Worm (Caenorhabditis elegans) whole organism, early embryonic: ENCODE results near the gene pgp-4.

ENCODE experiments used
- ama-1 ChIP-seq: fragments of 150-350 bp; optimal IDR thresholded peaks from 2 replicates; lab custom pipeline; 2014
- scrt-1 ChIP-seq: fragments of 200-800 bp; sonication (Bioruptor generic); IDR thresholded peaks from 2 replicates; pipeline ENCODE4 v1.3.6; 2022; ENCODE audit warnings: missing genetic modification characterization, missing compliant biosample characterization

- TF ChIP-seq ama-1 (lab: Kevin White, UChicago) (no peak), scrt-1 (no peak)
Observed at ce11 chrX:11351856-11352255, 5.8 kb upstream of the pgp-4 start, which contains the start of gene pgp-3.
